Worm (Caenorhabditis elegans) whole organism, L3 larva: ENCODE data around the gene srh-25.

Source experiments
- aly-2 ChIP-seq: fragments of 150-350 bp; optimal IDR thresholded peaks from 2 replicates; lab custom pipeline; 2014; ENCODE audit warnings: missing biosample characterization, missing genetic modification characterization
- ama-1 ChIP-seq: fragments of 150-350 bp; optimal IDR thresholded peaks from 2 replicates; lab custom pipeline; 2018
- ceh-9 ChIP-seq: sonication (generic microtip); optimal IDR thresholded peaks from 2 replicates; lab custom pipeline; 2018; ENCODE audit warnings: missing biosample characterization, missing genetic modification characterization
- lin-39 ChIP-seq: fragments of 150-350 bp; optimal IDR thresholded peaks from 2 replicates; lab custom pipeline; 2018; ENCODE audit warnings: missing biosample characterization, missing genetic modification reagents, missing genetic modification characterization
- nhr-23 ChIP-seq: fragments of 150-350 bp; optimal IDR thresholded peaks from 2 replicates; lab custom pipeline; 2014; ENCODE audit warnings: missing biosample characterization, missing genetic modification reagents, missing genetic modification characterization
- nhr-77 ChIP-seq: fragments of 150-350 bp; optimal IDR thresholded peaks from 2 replicates; lab custom pipeline; 2014; ENCODE audit warnings: missing biosample characterization, missing genetic modification characterization
- sea-2 ChIP-seq: fragments of 150-350 bp; sonication (generic microtip); optimal IDR thresholded peaks from 4 replicates; lab custom pipeline; 2014; ENCODE audit warnings: missing biosample characterization, missing genetic modification reagents, missing genetic modification characterization
- tbx-2 ChIP-seq: sonication (generic microtip); optimal IDR thresholded peaks from 2 replicates; lab custom pipeline; 2016; ENCODE audit warnings: mild to moderate bottlenecking, missing genetic modification characterization, missing compliant biosample characterization

ce11 chrV:12429039-12429438 is 4.6 kb downstream of the srh-25 start, which contains the start of gene C54D10.5:
- no peak for TF ChIP-seq nhr-23
- no peak for TF ChIP-seq tbx-2 (tag; lab: Kevin White, UChicago)
- no peak for TF ChIP-seq ceh-9 (tag; lab: Kevin White, UChicago)
- TF ChIP-seq ama-1 (lab: Kevin White, UChicago), result no peak
- no peak for TF ChIP-seq aly-2 (tag; lab: Kevin White, UChicago)
- no peak for TF ChIP-seq lin-39 (tag; lab: Kevin White, UChicago)
- no peak for TF ChIP-seq sea-2
- no peak for TF ChIP-seq nhr-77
